Worm (Caenorhabditis elegans) whole organism, late embryonic: ENCODE data around the gene ZK809.1.

Experiments used
- C38D4.7 ChIP-seq: fragments of 200-800 bp; sonication (Bioruptor generic); optimal IDR thresholded peaks from 2 replicates; lab custom pipeline; 2018; ENCODE audit warnings: mild to moderate bottlenecking, missing genetic modification characterization, moderate library complexity, missing compliant biosample characterization
- K02D7.2 ChIP-seq: sonication (generic microtip); optimal IDR thresholded peaks from 2 replicates; lab custom pipeline; 2017; ENCODE audit warnings: mild to moderate bottlenecking, missing genetic modification characterization, missing compliant biosample characterization
- K09A11.1 ChIP-seq: sonication (generic microtip); optimal IDR thresholded peaks from 2 replicates; lab custom pipeline; 2017; ENCODE audit warnings: antibody characterized with exemption, mild to moderate bottlenecking, missing genetic modification characterization, missing compliant biosample characterization; ENCODE audit not compliant: insufficient read depth
- Y22D7AL.16 ChIP-seq: sonication (generic microtip); optimal IDR thresholded peaks from 2 replicates; lab custom pipeline; 2016; ENCODE audit warnings: missing genetic modification characterization, missing compliant biosample characterization
- ama-1 ChIP-seq: fragments of 150-350 bp; optimal IDR thresholded peaks from 2 replicates; lab custom pipeline; 2014
- ceh-18 ChIP-seq: sonication (generic microtip); optimal IDR thresholded peaks from 2 replicates; lab custom pipeline; 2016; ENCODE audit warnings: missing genetic modification characterization, missing compliant biosample characterization
- ceh-19 ChIP-seq: fragments of 200-800 bp; sonication (Bioruptor generic); optimal IDR thresholded peaks from 2 replicates; lab custom pipeline; 2018; ENCODE audit warnings: mild to moderate bottlenecking, missing genetic modification characterization, missing compliant biosample characterization
- ceh-2 ChIP-seq: sonication (generic microtip); optimal IDR thresholded peaks from 2 replicates; lab custom pipeline; 2016; ENCODE audit warnings: missing genotype, missing genetic modification characterization, missing compliant biosample characterization
- ceh-22 ChIP-seq: sonication (generic microtip); optimal IDR thresholded peaks from 2 replicates; lab custom pipeline; 2017; ENCODE audit warnings: missing biosample characterization, missing genetic modification characterization
- ceh-24 ChIP-seq: sonication (generic microtip); optimal IDR thresholded peaks from 2 replicates; lab custom pipeline; 2016; ENCODE audit warnings: mild to moderate bottlenecking, missing genetic modification characterization, missing compliant biosample characterization
- ceh-30 ChIP-seq: fragments of 150-350 bp; optimal IDR thresholded peaks from 2 replicates; lab custom pipeline; 2014; ENCODE audit warnings: missing biosample characterization, missing genetic modification characterization
- ceh-31 ChIP-seq: sonication (generic microtip); optimal IDR thresholded peaks from 2 replicates; lab custom pipeline; 2016; ENCODE audit warnings: missing genetic modification characterization, missing compliant biosample characterization
- ceh-34 ChIP-seq: sonication (generic microtip); optimal IDR thresholded peaks from 2 replicates; lab custom pipeline; 2016; ENCODE audit warnings: mild to moderate bottlenecking, missing genetic modification characterization, missing compliant biosample characterization
- ceh-45 ChIP-seq: fragments of 200-800 bp; sonication (Bioruptor generic); IDR thresholded peaks from 2 replicates; pipeline ENCODE4 v1.3.6; 2022; ENCODE audit warnings: missing genetic modification reagents, missing genetic modification characterization, missing compliant biosample characterization
- ceh-6 ChIP-seq: fragments of 200-800 bp; sonication (Bioruptor generic); optimal IDR thresholded peaks from 2 replicates; lab custom pipeline; 2018; ENCODE audit warnings: mild to moderate bottlenecking, missing genetic modification characterization, missing compliant biosample characterization
- ceh-9 ChIP-seq: sonication (generic microtip); optimal IDR thresholded peaks from 2 replicates; lab custom pipeline; 2016; ENCODE audit warnings: mild to moderate bottlenecking, missing genetic modification characterization, inconsistent platforms, missing compliant biosample characterization
- dmd-4 ChIP-seq: sonication (generic microtip); optimal IDR thresholded peaks from 2 replicates; lab custom pipeline; 2016; ENCODE audit warnings: borderline replicate concordance, missing genetic modification characterization, missing compliant biosample characterization
- dve-1 ChIP-seq: sonication (generic microtip); optimal IDR thresholded peaks from 2 replicates; lab custom pipeline; 2017; ENCODE audit warnings: antibody characterized with exemption, mild to moderate bottlenecking, missing genetic modification characterization, missing compliant biosample characterization
- elt-2 ChIP-seq: sonication (generic microtip); optimal IDR thresholded peaks from 2 replicates; lab custom pipeline; 2016; ENCODE audit warnings: missing genetic modification reagents, missing genetic modification characterization, missing compliant biosample characterization
- ets-4 ChIP-seq: sonication (generic microtip); optimal IDR thresholded peaks from 2 replicates; lab custom pipeline; 2016; ENCODE audit warnings: missing genetic modification characterization, missing compliant biosample characterization
- eyg-1 ChIP-seq: sonication (generic microtip); optimal IDR thresholded peaks from 2 replicates; lab custom pipeline; 2016; ENCODE audit warnings: missing genotype, missing genetic modification characterization, missing compliant biosample characterization
- fax-1 ChIP-seq: sonication (generic microtip); optimal IDR thresholded peaks from 2 replicates; lab custom pipeline; 2016; ENCODE audit warnings: missing genotype, missing genetic modification characterization, missing compliant biosample characterization
- fkh-6 ChIP-seq: sonication (generic microtip); optimal IDR thresholded peaks from 2 replicates; lab custom pipeline; 2016; ENCODE audit warnings: missing genetic modification characterization, missing compliant biosample characterization
- hlh-13 ChIP-seq: fragments of 200-800 bp; sonication (Bioruptor generic); optimal IDR thresholded peaks from 2 replicates; lab custom pipeline; 2018; ENCODE audit warnings: mild to moderate bottlenecking, missing genetic modification characterization, missing compliant biosample characterization
- hlh-15 ChIP-seq: sonication (generic microtip); optimal IDR thresholded peaks from 2 replicates; lab custom pipeline; 2016; ENCODE audit warnings: missing genetic modification characterization, missing compliant biosample characterization
- hlh-30 ChIP-seq: sonication (generic microtip); optimal IDR thresholded peaks from 2 replicates; lab custom pipeline; 2017; ENCODE audit warnings: antibody characterized with exemption, missing genetic modification characterization, missing compliant biosample characterization; ENCODE audit not compliant: insufficient read depth
- hlh-8 ChIP-seq: sonication (generic microtip); optimal IDR thresholded peaks from 2 replicates; lab custom pipeline; 2016; ENCODE audit warnings: missing genotype, missing genetic modification characterization, missing compliant biosample characterization
- lin-11 ChIP-seq: fragments of 200-800 bp; sonication (Bioruptor generic); optimal IDR thresholded peaks from 2 replicates; lab custom pipeline; 2018; ENCODE audit warnings: mild to moderate bottlenecking, missing genetic modification characterization, missing compliant biosample characterization
- nfya-1 ChIP-seq: sonication (generic microtip); optimal IDR thresholded peaks from 2 replicates; lab custom pipeline; 2017; ENCODE audit warnings: missing genetic modification characterization, mild to moderate bottlenecking, missing compliant biosample characterization, antibody characterized with exemption, moderate library complexity
- nhr-11 ChIP-seq: fragments of 150-350 bp; optimal IDR thresholded peaks from 2 replicates; lab custom pipeline; 2014; ENCODE audit warnings: missing biosample characterization, missing genetic modification characterization
- nhr-232 ChIP-seq: sonication (generic microtip); optimal IDR thresholded peaks from 2 replicates; lab custom pipeline; 2016; ENCODE audit warnings: missing genetic modification characterization, missing compliant biosample characterization
- pat-9 ChIP-seq: fragments of 200-800 bp; sonication (Bioruptor generic); optimal IDR thresholded peaks from 2 replicates; lab custom pipeline; 2018; ENCODE audit warnings: mild to moderate bottlenecking, missing genetic modification characterization, moderate library complexity, missing compliant biosample characterization
- pax-1 ChIP-seq: fragments of 150-350 bp; optimal IDR thresholded peaks from 2 replicates; lab custom pipeline; 2014; ENCODE audit warnings: missing biosample characterization, missing genetic modification characterization
- pqm-1 ChIP-seq: sonication (generic microtip); optimal IDR thresholded peaks from 2 replicates; lab custom pipeline; 2016; ENCODE audit warnings: missing genetic modification characterization, missing compliant biosample characterization
- ref-2 ChIP-seq: sonication (generic microtip); optimal IDR thresholded peaks from 2 replicates; lab custom pipeline; 2016; ENCODE audit warnings: missing genetic modification characterization, missing compliant biosample characterization
- rnt-1 ChIP-seq: sonication (generic microtip); optimal IDR thresholded peaks from 2 replicates; lab custom pipeline; 2016; ENCODE audit warnings: missing genetic modification characterization, missing compliant biosample characterization
- sdc-2 ChIP-seq: sonication (generic microtip); optimal IDR thresholded peaks from 2 replicates; lab custom pipeline; 2016; ENCODE audit warnings: missing genotype, missing genetic modification characterization, missing compliant biosample characterization
- syd-9 ChIP-seq: sonication (generic microtip); optimal IDR thresholded peaks from 2 replicates; lab custom pipeline; 2016; ENCODE audit warnings: mild to moderate bottlenecking, missing genetic modification characterization, moderate library complexity, missing compliant biosample characterization
- tbx-7 ChIP-seq: sonication (generic microtip); optimal IDR thresholded peaks from 2 replicates; lab custom pipeline; 2016; ENCODE audit warnings: missing genotype, missing genetic modification characterization, missing compliant biosample characterization
- ttx-3 ChIP-seq: sonication (generic microtip); optimal IDR thresholded peaks from 2 replicates; lab custom pipeline; 2016; ENCODE audit warnings: missing genetic modification reagents, missing genetic modification characterization, missing compliant biosample characterization

ZK809.1 gene

ce11 chrIV:11625482-11625881 is 16.4 kb upstream of the ZK809.1 start, which contains the start of gene lys-5:
lys-5 (minus strand) TSS chrIV:11625582.
- no peak for TF ChIP-seq ceh-2 (tag; lab: Kevin White, UChicago)
- no peak for TF ChIP-seq pqm-1 (tag; lab: Kevin White, UChicago)
- no peak for TF ChIP-seq pax-1 (tag; lab: Kevin White, UChicago)
- TF ChIP-seq K02D7.2 (tag; lab: Kevin White, UChicago) = no peak
- no peak for TF ChIP-seq syd-9 (tag; lab: Kevin White, UChicago)
- TF ChIP-seq dmd-4 = no peak
- TF ChIP-seq ceh-18 (tag; lab: Kevin White, UChicago) = no peak
- no peak for TF ChIP-seq nfya-1 (tag; lab: Kevin White, UChicago)
- TF ChIP-seq pat-9 (tag; lab: Kevin White, UChicago) = no peak
- TF ChIP-seq ttx-3 (tag; lab: Kevin White, UChicago) = no peak
- no peak for TF ChIP-seq hlh-30 (tag; lab: Kevin White, UChicago)
- no peak for TF ChIP-seq hlh-8 (tag; lab: Kevin White, UChicago)

DNA sequence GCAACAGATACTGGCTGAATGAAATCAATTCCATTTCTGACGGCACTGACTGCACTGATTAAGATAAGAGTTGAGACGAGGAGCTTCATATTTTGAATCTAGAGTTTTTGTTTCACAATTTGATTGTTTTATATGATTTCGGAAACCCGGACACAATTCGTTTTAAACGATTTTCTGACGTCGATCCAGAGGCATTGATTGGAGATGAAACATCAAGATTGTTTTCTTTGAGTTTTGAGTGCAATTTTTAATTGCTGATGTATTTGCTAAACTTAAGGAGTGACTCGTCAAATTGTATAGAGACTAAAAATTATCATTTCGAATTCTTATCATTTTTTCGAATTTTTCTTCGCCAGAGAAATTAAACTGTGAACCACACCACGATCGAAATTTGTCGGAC is 14.1 kb upstream of the ZK809.1 start, which contains the start of gene lys-6:
Gene lys-6, minus strand, starts transcription at position 101 of the 400 bp plus-strand sequence.
- no peak for TF ChIP-seq pqm-1 (tag; lab: Kevin White, UChicago)
- no peak for TF ChIP-seq ceh-30 (tag; lab: Kevin White, UChicago)
- no peak for TF ChIP-seq K09A11.1
- no peak for TF ChIP-seq Y22D7AL.16 (tag; lab: Kevin White, UChicago)
- TF ChIP-seq fkh-6 (tag; lab: Kevin White, UChicago) = no peak
- no peak for TF ChIP-seq syd-9 (tag; lab: Kevin White, UChicago)
- no peak for TF ChIP-seq hlh-15 (tag; lab: Kevin White, UChicago)
- no peak for TF ChIP-seq lin-11 (tag; lab: Kevin White, UChicago)
- TF ChIP-seq ceh-34 = no peak
- no peak for TF ChIP-seq ceh-45
- no peak for TF ChIP-seq eyg-1 (tag; lab: Kevin White, UChicago)

DNA sequence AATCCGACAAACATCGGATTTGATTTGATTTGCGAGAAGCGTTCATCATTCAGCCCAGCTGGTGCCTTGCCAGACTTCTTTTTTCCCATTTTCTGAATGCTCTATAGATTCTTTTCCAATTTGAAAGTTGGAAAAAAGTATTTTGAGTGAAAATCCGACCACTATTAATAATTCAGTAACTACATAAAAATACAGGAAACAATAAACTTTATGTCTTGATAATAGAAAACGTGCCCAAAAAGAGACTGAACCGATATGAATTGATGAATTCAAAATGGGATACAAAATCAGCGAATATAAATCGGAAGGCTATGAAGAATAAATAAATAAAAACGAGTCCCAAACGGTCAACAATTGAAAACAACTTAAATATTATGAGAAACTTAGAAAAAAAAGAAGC is 10.2 kb upstream of the ZK809.1 start, which contains the start of gene F58B3.4:
Gene F58B3.4, minus strand, starts transcription at position 101 of the 400 bp plus-strand sequence.
- TF ChIP-seq ceh-30 (tag; lab: Kevin White, UChicago) = no peak
- TF ChIP-seq ceh-34 = no peak
- TF ChIP-seq ref-2 (tag; lab: Kevin White, UChicago) = no peak
- no peak for TF ChIP-seq K02D7.2 (tag; lab: Kevin White, UChicago)
- no peak for TF ChIP-seq nhr-232 (tag; lab: Kevin White, UChicago)
- TF ChIP-seq ceh-31 (tag; lab: Kevin White, UChicago) = no peak
- no peak for TF ChIP-seq ama-1 (lab: Kevin White, UChicago)
- TF ChIP-seq ceh-24 (tag; lab: Kevin White, UChicago) = no peak
- no peak for TF ChIP-seq hlh-30 (tag; lab: Kevin White, UChicago)
- no peak for TF ChIP-seq pqm-1 (tag; lab: Kevin White, UChicago)
- no peak for TF ChIP-seq K09A11.1
- TF ChIP-seq ceh-22 (tag; lab: Kevin White, UChicago) = no peak
- no peak for TF ChIP-seq ceh-9 (tag; lab: Kevin White, UChicago)
- no peak for TF ChIP-seq nhr-11 (tag; lab: Kevin White, UChicago)
- no peak for TF ChIP-seq hlh-13 (GFP tag; lab: Kevin White, UChicago)

- no peak for TF ChIP-seq ttx-3 (tag; lab: Kevin White, UChicago)
- TF ChIP-seq pax-1 (tag; lab: Kevin White, UChicago) = no peak
- TF ChIP-seq hlh-15 (tag; lab: Kevin White, UChicago) = no peak
- TF ChIP-seq ceh-6 (GFP tag; lab: Kevin White, UChicago) = no peak
- TF ChIP-seq Y22D7AL.16 (tag; lab: Kevin White, UChicago) = no peak
- peak; percentile 59 for TF ChIP-seq elt-2 (tag; lab: Kevin White, UChicago)
- TF ChIP-seq ets-4 (tag; lab: Kevin White, UChicago) = peak; percentile 90
- TF ChIP-seq fax-1 = peak; percentile 72
- no peak for TF ChIP-seq C38D4.7 (GFP tag; lab: Kevin White, UChicago)
- TF ChIP-seq ceh-2 (tag; lab: Kevin White, UChicago) = peak; percentile 82
- no peak for TF ChIP-seq hlh-13 (GFP tag; lab: Kevin White, UChicago)
- TF ChIP-seq eyg-1 (tag; lab: Kevin White, UChicago) = peak; percentile 18
- no peak for TF ChIP-seq dve-1 (tag; lab: Kevin White, UChicago)
- TF ChIP-seq nhr-232 (tag; lab: Kevin White, UChicago) = no peak
- TF ChIP-seq ceh-34 = peak; percentile 76
- TF ChIP-seq tbx-7 (tag; lab: Kevin White, UChicago) = peak; percentile 79
- peak; percentile 21 for TF ChIP-seq ceh-19 (GFP tag; lab: Kevin White, UChicago)
- TF ChIP-seq pat-9 (tag; lab: Kevin White, UChicago) = no peak
- peak; percentile 49 for TF ChIP-seq rnt-1
- no peak for TF ChIP-seq lin-11 (tag; lab: Kevin White, UChicago)
- peak; percentile 32 for TF ChIP-seq syd-9 (tag; lab: Kevin White, UChicago)
- TF ChIP-seq hlh-8 (tag; lab: Kevin White, UChicago) = peak; percentile 51
- no peak for TF ChIP-seq sdc-2 (tag; lab: Kevin White, UChicago)
- TF ChIP-seq ceh-22 (tag; lab: Kevin White, UChicago) = no peak
Observed at ce11 chrIV:11635437-11636408, 6.2 kb upstream of the ZK809.1 start, which contains the start of gene mars-1. mars-1 (minus strand) TSS chrIV:11635487.
